Fruit fly (Drosophila melanogaster) ovary, adult (tissue): ENCODE measurements around the gene CG31142.

Experiments used
- CG17801 ChIP-seq: fragments of 200-800 bp; optimal IDR thresholded peaks from 2 replicates; lab custom pipeline; 2019; ENCODE audit warnings: missing biosample characterization, mild to moderate bottlenecking, missing genetic modification characterization, moderate library complexity; ENCODE audit not compliant: partially characterized antibody

The CG31142 gene

DNA sequence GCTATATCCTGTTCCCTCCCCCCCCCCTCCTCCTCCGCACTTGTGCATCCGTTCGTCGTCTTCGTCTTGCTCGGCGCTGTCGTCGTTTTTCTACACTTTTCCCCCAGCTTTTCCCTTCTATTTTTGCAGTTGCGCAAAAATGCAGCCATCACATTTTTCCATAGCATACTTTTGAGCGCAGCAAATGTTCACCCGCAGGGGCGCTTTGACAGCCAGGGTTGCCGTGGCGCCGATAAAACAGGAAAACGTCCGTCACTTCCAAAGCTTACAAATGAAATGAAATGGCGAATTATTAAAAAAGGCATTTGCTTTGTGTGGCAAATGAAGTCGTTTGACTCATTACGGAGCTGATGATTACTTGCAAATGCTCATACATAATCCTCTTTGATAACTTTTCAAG is 26.5 kb upstream of the CG31142 start:
- no peak for TF ChIP-seq CG17801 (GFP tag; lab: Kevin White, UChicago)

DNA sequence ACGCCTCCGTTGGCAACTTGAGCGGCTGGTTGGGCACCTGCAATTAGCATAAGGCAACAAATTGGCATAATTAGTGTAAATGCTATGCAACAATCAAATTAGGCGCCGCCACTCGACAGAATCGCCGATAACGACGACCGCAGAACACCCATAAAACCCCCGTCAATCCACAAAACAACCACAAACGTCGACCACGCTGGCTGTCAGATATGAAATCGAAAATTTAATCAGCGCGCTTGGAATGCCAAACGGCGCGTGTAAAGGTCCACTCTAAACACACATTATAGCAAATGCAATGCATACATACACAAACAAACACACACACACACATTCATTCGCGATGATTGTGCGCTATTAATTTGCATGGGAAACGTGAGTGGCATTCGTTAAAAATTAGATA is 25.6 kb upstream of the CG31142 start:
- TF ChIP-seq CG17801 (GFP tag; lab: Kevin White, UChicago) = no peak

DNA sequence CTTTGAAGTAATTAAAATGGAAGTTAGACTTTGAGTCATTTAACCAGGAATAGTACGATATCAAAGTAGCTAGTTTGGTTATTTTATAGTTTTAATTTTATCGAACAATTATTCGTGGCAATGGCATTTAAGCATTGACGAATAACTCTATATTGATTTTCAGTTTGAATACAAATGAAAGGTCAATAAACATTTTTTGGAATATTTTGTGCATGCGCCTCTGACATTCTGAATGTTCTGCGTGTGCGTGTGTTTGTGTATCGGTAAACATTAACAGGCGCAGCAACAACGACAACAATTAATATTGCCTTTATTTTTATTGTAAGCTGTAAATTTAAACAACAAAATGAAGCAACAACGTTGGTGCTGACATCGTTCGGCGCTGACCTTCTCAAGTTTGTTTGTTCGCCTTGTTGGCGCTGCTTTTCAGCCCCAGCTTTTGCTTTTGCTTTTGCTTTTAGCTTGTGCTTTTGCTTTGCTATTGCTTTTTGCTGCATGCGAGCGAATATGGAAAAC is 19.6 kb upstream of the CG31142 start:
- TF ChIP-seq CG17801 (GFP tag; lab: Kevin White, UChicago) = no peak

DNA sequence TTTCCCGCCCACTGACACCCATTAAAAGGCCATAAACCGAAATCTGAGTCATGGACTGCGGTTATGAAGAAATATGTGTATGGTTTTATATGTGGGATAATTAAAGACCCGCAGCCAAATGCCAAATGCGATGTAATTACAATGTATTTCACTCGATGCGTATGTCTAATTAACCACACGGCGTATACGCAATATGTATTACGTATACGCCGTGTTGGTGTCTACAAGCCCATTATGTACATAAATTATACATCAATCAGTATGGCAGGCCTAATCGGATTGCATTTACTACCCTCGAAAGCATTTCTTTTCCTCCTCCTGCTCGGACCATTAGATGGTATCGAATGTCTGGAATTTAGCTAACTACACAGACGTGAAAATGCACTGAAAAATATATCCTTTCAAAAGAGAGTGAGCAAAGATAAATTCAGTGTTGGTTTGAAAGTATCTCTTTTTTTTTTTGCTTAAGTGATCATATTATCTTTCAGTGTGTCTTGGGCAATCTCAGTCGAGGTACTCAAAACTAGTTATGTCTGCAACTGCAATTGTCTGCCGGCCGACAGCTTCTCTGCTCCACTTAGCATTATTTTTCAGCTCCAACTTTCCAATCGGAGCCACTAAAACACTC is 18.7 kb upstream of the CG31142 start:
- TF ChIP-seq CG17801 (GFP tag; lab: Kevin White, UChicago) = no peak

DNA sequence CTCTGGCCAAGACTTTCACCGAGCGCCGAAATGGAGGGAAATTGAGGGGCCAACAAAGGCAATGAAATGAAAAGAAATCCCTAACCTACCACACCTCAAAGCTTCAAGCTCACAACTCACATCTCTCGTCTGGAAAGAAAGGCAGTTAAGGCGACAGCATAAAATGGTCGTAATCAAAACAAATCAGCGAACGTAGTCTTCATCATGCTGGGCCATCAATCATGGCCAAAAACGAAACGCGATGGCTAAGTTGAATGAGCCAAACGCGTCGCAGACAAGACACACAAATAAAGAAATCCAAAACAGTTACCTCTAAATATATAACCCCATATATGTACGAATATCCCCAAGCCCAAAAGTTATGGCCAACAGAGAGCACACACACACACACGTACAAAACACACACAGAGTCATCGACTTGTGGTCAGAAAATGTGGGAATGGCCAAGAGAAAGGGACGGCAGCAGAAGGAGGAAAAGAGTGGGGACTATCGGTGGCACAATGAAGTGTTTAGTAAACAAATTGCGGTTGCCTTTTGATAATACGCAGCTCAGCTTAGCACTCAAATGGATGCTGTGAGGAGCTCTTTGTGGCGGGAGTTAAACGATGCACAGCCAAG is 17.9 kb upstream of the CG31142 start:
- no peak for TF ChIP-seq CG17801 (GFP tag; lab: Kevin White, UChicago)

DNA sequence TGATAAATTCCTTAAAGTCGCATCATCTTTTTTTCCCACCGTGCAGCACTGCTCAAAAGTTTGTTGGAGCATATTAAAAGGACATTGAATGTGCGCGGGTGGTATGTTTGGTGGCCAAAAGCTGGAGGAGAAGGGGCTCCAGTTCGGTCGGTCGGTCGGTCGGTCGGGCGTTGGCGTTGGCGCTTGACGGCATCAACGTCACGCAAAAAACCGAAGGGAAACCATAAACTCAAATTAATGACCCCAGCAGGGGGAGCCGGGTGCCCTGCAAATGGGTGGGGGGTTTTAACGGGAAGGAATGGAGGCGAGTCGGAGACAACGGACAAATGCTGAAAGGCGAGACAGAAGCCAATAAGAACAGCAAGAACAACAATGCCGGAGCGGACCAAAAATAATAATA is 16.7 kb upstream of the CG31142 start:
- TF ChIP-seq CG17801 (GFP tag; lab: Kevin White, UChicago) = no peak

DNA sequence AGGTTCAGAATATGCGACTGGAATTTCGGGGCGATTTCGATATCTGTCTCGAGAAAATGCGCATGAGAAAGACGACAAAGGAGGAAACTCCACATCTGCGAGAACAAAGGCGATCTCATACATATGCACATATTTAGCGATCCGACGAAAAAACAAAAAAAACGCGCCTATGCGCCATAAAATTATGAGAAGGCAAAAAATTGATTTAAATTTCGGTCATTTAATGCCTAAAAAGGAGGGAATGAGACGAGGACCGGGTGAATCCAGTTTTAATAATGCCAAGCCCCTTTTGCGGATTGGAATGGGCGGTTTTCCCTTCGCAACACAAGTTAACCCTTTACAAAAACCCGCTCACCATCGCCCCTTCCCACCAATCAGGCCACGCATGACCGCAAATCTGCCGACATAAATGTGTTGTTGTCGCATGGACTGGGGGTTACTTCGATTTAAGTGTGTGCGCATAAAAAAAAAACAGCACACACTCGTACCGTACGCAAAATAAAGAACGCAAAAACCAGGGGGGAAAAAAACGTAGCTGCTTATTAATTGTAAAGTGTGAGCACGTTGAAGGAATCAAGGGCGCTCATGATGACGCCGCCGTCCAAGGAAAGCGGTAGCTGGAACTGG is 14.5 kb upstream of the CG31142 start:
- no peak for TF ChIP-seq CG17801 (GFP tag; lab: Kevin White, UChicago)

DNA sequence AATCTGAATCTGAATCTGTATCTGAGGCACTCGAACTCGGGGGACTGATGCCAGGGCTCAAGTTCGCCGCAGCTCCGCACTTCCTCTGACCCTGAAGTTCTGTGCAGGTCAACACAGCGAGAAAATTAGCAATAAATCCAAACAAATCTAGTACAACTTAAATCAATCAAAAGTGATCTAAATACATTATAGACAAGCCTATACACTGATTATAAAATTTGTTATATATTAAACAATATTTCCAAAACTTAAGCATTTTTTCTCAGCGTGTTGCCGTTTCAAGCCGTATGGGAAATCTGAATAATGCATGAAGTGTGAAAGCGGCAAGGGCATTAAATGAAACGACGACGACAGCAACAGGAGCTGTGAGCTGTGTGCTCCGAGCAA is 14.0 kb upstream of the CG31142 start:
- TF ChIP-seq CG17801 (GFP tag; lab: Kevin White, UChicago) = no peak

DNA sequence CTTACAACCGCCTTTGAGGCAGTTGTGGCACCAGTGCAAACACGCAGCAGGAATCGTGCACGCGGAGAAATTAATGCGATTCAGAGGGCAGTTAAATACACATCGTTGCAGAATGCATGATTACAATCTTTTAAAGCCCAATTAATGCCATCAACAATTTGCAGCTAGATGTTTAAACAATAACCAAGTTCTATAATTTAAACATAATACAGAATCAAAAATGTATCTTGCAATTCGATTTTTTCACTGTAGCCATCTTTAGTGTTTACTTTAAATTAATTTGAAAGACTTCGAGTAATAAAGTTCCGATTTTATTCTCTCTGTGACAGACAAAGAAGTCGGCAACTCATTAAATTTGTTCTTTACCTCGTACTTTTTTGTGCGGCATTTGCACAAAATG is 13.1 kb upstream of the CG31142 start:
- TF ChIP-seq CG17801 (GFP tag; lab: Kevin White, UChicago) = no peak

DNA sequence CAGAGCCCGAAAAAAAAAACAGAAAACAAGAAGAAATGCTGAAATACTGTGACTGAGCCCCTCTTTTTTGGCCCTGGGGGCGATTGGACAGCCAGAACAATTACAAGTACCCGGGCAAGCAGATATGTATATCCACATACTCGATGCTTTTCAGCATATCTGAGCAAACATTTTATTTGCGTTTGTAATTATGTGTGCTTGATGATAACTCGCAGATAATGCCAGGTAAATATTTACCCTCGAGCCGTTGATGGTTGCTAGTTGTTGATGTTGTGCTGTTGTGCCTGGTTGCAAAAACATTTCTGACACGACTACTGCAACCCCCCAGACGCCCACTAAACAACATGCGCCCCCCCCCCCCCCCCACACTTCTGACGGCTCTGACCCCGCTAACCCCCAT is 9.7 kb upstream of the CG31142 start:
- TF ChIP-seq CG17801 (GFP tag; lab: Kevin White, UChicago) = no peak

DNA sequence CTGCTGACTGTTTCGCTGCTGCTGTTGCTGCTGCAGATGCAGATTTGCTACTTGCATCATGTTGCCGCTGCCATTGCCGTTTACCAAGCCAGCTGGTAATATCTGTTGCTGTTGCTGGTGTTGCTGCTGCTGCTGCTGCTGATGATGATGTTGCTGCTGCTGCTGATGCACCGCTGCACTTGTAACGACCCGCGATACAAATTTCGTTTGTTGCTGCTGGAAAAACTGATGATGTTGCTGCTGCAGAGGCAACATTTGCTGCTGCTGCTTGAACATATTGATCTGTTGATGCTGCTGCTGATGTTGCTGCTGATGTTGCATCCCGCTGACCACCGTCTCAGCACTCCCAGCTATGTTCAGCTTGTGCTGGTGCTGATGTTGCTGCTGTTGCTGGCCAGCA is 8.7 kb upstream of the CG31142 start:
- TF ChIP-seq CG17801 (GFP tag; lab: Kevin White, UChicago) = no peak

DNA sequence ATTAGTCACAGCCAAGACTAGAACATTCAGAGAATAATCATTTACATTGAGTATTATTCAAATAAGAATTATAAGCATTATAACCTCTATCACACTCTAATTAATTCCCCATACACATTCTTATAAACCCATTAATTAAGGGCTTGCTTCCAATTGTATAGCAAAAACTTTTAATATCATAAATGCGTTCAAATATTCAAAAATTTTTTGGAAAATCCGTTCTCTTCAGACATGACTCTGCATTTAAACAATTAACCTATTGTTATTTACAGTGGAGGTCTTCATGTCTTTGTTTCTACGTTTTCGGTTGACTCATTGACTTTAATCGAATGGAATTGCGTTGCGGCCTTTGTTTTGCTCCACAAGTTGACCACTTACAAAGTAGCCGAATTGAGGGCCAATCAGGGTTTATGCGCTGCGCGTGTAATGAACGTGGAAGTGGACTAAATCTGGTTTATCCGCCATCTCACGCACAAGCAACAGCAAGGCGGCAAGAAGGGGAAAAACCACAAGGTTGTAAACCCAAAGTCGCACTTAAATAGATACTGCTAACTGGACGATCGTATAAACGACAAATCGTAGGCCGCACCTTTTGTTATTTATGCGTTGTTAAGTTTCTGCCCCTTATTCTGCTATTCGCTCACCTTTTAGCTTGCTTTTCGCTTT is 8.0 kb upstream of the CG31142 start:
- TF ChIP-seq CG17801 (GFP tag; lab: Kevin White, UChicago) = peak; percentile 47

DNA sequence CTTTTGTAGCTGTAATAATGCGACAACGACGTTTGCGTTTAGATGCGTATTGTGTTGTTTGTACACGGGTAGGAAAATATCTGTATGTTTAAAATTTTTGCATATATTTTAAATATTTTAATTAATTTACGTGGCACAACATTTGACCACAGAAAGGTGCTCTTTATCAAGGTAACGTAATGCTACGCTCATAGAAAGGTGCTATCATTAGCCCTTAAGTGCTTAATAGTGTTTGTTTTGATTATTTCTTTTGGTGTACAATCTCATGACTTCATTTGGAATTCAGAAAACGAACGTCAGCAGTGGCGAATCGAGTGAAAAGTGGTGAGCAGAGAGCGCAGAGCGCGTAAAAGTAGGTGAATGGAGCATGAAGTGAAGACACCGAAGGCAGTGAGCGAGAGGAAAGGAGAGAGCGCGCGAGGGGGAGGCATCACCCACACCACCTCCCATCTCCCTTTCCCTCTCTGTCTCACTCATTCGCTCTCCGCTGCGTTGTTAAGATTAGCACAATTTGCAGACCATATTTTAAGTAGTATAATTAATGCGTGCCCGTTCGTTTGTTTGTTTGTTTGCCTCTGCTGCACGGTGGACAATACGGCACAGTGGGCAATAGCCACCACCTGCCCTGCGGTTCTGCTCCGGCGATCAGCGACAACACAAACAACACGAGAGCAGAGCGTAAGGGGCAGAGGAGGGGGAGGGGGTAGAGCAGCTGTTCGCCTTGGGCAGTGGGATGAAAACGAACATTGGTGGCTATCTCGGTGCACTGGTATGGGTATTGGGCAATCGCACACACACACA is 7.1 kb upstream of the CG31142 start:
- TF ChIP-seq CG17801 (GFP tag; lab: Kevin White, UChicago) = peak; percentile 75

DNA sequence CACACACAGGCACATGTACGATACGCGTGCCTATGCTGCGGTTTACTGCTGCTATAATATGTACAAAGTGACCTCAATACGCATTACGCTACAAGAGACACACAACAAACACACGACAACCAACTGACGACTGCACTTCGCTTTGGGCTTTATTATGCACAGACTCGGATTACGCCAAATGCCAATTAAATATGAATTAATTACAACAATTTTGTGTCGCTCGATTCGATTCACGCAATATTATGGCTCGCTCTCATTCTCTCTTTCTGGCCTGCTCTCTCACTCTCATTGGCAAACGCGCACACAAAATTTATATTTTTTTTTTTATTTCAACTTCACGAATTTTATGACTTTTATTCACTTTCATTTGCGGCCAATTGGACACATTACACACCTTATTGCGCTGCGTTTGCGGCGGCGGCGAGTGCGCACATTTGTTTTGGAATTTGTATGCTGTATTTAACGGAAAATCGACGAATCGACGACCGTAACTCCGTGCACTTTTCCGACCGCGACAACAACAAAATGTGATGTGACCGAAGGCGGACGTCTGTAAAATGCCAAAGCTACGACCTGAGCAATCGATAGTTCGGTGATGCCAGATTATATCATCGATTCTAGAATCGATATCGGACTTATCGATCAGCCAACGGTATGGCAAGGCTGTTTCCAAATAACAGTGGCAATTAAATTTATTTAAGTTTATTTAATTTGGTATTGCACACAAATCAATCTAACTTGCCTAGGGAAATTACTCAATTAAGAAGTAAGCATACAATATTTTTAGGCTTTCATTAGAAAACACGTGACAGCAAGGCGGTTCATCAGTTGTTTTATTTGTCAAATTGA is 6.3 kb upstream of the CG31142 start, which contains the start of the genes sba and CG31141:
Gene sba (minus strand): TSS at position 472 of the 849 bp plus-strand sequence.
Gene CG31141 (plus strand): TSS at position 799 of the 849 bp plus-strand sequence.
- peak; percentile 81 for TF ChIP-seq CG17801 (GFP tag; lab: Kevin White, UChicago)
